Worm (Caenorhabditis elegans) whole organism, L4 larva: Measurements from ENCODE around the gene hrg-1.

ENCODE experiments used
- F37D6.2 ChIP-seq: sonication (generic microtip); optimal IDR thresholded peaks from 2 replicates; lab custom pipeline; 2016; ENCODE audit warnings: mild to moderate bottlenecking, missing genetic modification characterization, missing compliant biosample characterization
- F44E2.7 ChIP-seq: fragments of 200-800 bp; sonication (Bioruptor generic); IDR thresholded peaks from 2 replicates; pipeline ENCODE4 v2.1.2; 2022; ENCODE audit warnings: missing genetic modification characterization, missing compliant biosample characterization
- T20F7.1 ChIP-seq: fragments of 200-800 bp; sonication (Bioruptor generic); optimal IDR thresholded peaks from 2 replicates; lab custom pipeline; 2018; ENCODE audit warnings: mild to moderate bottlenecking, missing genetic modification characterization, missing compliant biosample characterization
- Y75B8A.6 ChIP-seq: fragments of 200-800 bp; sonication (Bioruptor generic); IDR thresholded peaks from 2 replicates; pipeline ENCODE4 v1.3.6; 2022; ENCODE audit warnings: missing genetic modification reagents, missing genetic modification characterization, missing compliant biosample characterization
- aha-1 ChIP-seq: fragments of 150-350 bp; peaks from one replicate; lab custom pipeline; 2014; ENCODE audit warnings: missing biosample characterization, missing genetic modification characterization
- arid-1 ChIP-seq: fragments of 200-800 bp; sonication (Bioruptor generic); conservative IDR thresholded peaks from 2 replicates; pipeline ENCODE4 v1.3.6; 2022; ENCODE audit warnings: missing genetic modification reagents, missing genetic modification characterization, missing compliant biosample characterization
- daf-19 ChIP-seq: fragments of 200-800 bp; sonication (Bioruptor generic); conservative IDR thresholded peaks from 2 replicates; pipeline ENCODE4 v1.3.6; 2022; ENCODE audit warnings: missing genetic modification characterization, missing compliant biosample characterization
- fkh-10 ChIP-seq: fragments of 150-350 bp; optimal IDR thresholded peaks from 2 replicates; lab custom pipeline; 2014; ENCODE audit warnings: missing biosample characterization, missing genetic modification reagents, missing genetic modification characterization
- hmg-1.1 ChIP-seq: fragments of 200-800 bp; sonication (Bioruptor generic); IDR thresholded peaks from 2 replicates; pipeline ENCODE4 v1.3.6; 2022; ENCODE audit warnings: missing genetic modification reagents, missing genetic modification characterization, missing compliant biosample characterization
- lim-7 ChIP-seq: fragments of 200-800 bp; sonication (Bioruptor generic); IDR thresholded peaks from 2 replicates; pipeline ENCODE4 v1.3.6; 2022; ENCODE audit warnings: missing genetic modification characterization, missing compliant biosample characterization
- lin-13 ChIP-seq: fragments of 150-350 bp; optimal IDR thresholded peaks from 2 replicates; lab custom pipeline; 2014; ENCODE audit warnings: missing biosample characterization, missing genetic modification reagents, missing genetic modification characterization
- lin-15B ChIP-seq: fragments of 150-350 bp; sonication (generic microtip); optimal IDR thresholded peaks from 3 replicates; lab custom pipeline; 2014; ENCODE audit warnings: missing biosample characterization, missing genetic modification characterization
- lin-39 ChIP-seq: fragments of 150-350 bp; optimal IDR thresholded peaks from 2 replicates; lab custom pipeline; 2014; ENCODE audit warnings: missing biosample characterization, missing genetic modification reagents, missing genetic modification characterization
- lir-3 ChIP-seq: sonication (generic microtip); optimal IDR thresholded peaks from 2 replicates; lab custom pipeline; 2016; ENCODE audit warnings: mild to moderate bottlenecking, missing genetic modification characterization, missing compliant biosample characterization
- madf-5 ChIP-seq, 2 experiments: fragments of 200-800 bp; sonication (Bioruptor generic); IDR thresholded peaks; 2 replicates each; pipeline ENCODE4 v1.3.6; 2022; ENCODE audit warnings: missing compliant biosample characterization in 2 of 2, missing genetic modification characterization in 2 of 2
- mxl-2 ChIP-seq: fragments of 200-800 bp; sonication (Bioruptor generic); conservative IDR thresholded peaks from 2 replicates; pipeline ENCODE4 v1.3.6; 2022; ENCODE audit warnings: missing genetic modification reagents, missing genetic modification characterization, missing compliant biosample characterization
- nhr-102 ChIP-seq: sonication (generic microtip); optimal IDR thresholded peaks from 2 replicates; lab custom pipeline; 2016; ENCODE audit warnings: mild to moderate bottlenecking, missing genetic modification characterization, moderate library complexity, missing compliant biosample characterization
- nhr-11 ChIP-seq: fragments of 150-350 bp; optimal IDR thresholded peaks from 2 replicates; lab custom pipeline; 2014; ENCODE audit warnings: missing biosample characterization, missing genetic modification characterization
- nhr-237 ChIP-seq: sonication (generic microtip); optimal IDR thresholded peaks from 2 replicates; lab custom pipeline; 2017; ENCODE audit warnings: missing biosample characterization, missing genetic modification characterization
- nhr-25 ChIP-seq: sonication (generic microtip); optimal IDR thresholded peaks from 2 replicates; lab custom pipeline; 2017; ENCODE audit warnings: missing genetic modification characterization, mild to moderate bottlenecking, missing compliant biosample characterization, antibody characterized with exemption, moderate library complexity, borderline replicate concordance; ENCODE audit not compliant: insufficient read depth
- nhr-28 ChIP-seq: fragments of 150-350 bp; optimal IDR thresholded peaks from 2 replicates; lab custom pipeline; 2014; ENCODE audit warnings: missing biosample characterization, missing genetic modification characterization
- saeg-2 ChIP-seq: fragments of 200-800 bp; sonication (Bioruptor generic); IDR thresholded peaks from 2 replicates; pipeline ENCODE4 v1.3.6; 2022; ENCODE audit warnings: missing genetic modification reagents, missing genetic modification characterization, missing compliant biosample characterization
- skn-1 ChIP-seq: fragments of 150-350 bp; optimal IDR thresholded peaks from 2 replicates; lab custom pipeline; 2014; ENCODE audit warnings: missing biosample characterization, missing genetic modification characterization
- tag-97 ChIP-seq: fragments of 200-800 bp; sonication (Bioruptor generic); IDR thresholded peaks from 2 replicates; pipeline ENCODE4 v1.3.6; 2022; ENCODE audit warnings: missing genetic modification characterization, missing compliant biosample characterization
- unc-39 ChIP-seq: sonication (generic microtip); optimal IDR thresholded peaks from 2 replicates; lab custom pipeline; 2017; ENCODE audit warnings: missing biosample characterization, missing genetic modification characterization
- unc-62 ChIP-seq, 3 experiments: fragments of 150-350 bp in 1 of 3; sonication (generic microtip); optimal IDR thresholded peaks in 2 of 3; peaks in 1 of 3; 1 replicate in 1 of 3; 2 replicates in 2 of 3; lab custom pipeline; 2014 to 2017; ENCODE audit warnings: missing biosample characterization in 3 of 3, missing genetic modification characterization in 3 of 3, missing genetic modification reagents in 3 of 3, missing genotype in 1 of 3
- vab-7 ChIP-seq: fragments of 200-800 bp; sonication (Bioruptor generic); IDR thresholded peaks from 2 replicates; pipeline ENCODE4 v1.3.6; 2022; ENCODE audit warnings: missing genetic modification reagents, missing genetic modification characterization, missing compliant biosample characterization

Gene hrg-1

DNA sequence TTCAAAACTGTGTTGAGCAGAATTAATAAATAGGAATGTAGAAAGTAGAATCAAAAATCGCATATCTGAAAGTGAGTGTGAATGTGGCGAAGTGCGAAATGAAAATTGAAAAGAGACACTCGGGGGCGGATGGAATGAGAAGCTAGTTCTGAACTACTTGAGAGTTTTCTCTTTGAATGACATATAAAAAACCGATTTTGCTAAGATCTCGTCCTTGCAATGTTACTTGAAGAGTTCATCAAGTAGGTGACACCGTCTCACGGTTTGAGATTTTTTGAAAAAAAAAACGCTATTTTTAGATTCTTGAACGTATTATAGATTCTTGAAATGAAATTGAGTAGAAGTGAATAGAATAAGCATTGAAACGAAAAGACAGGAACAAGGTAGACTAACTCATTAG lies 49.7 kb downstream of the hrg-1 start, which contains the start of gene C16B8.2:
TSS of gene C16B8.2 (minus strand) at position 101 of the 400 bp plus-strand sequence.
- no peak for TF ChIP-seq nhr-25 (tag; lab: Kevin White, UChicago)
- TF ChIP-seq lin-39: no peak
- no peak for TF ChIP-seq tag-97 (GFP tag; lab: Robert Waterston, UW)
- no peak for TF ChIP-seq madf-5 (GFP tag; IDR thresholded peaks at IDR 0.05; lab: Robert Waterston, UW)
- TF ChIP-seq, all 104 proteins: peak for 0

ce11 chrX:3960345-3960744 lies 55.7 kb downstream of the hrg-1 start:
- TF ChIP-seq nhr-102 (tag; lab: Kevin White, UChicago) (no peak), fkh-10 (GFP tag; lab: Kevin White, UChicago) (peak; percentile 51), daf-19 (GFP tag; lab: Robert Waterston, UW) (no peak), skn-1 (no peak), lin-13 (GFP tag; lab: Kevin White, UChicago) (no peak), saeg-2 (GFP tag; lab: Robert Waterston, UW) (no peak), nhr-11 (tag; lab: Kevin White, UChicago) (no peak), mxl-2 (no peak), arid-1 (GFP tag; lab: Robert Waterston, UW) (no peak), F37D6.2 (tag; lab: Kevin White, UChicago) (no peak), T20F7.1 (GFP tag; lab: Kevin White, UChicago) (no peak), aha-1 (tag; lab: Kevin White, UChicago) (peak; percentile 22)

- TF ChIP-seq lim-7 (GFP tag; lab: Robert Waterston, UW): no peak
- TF ChIP-seq unc-39 (tag; lab: Kevin White, UChicago): no peak
- TF ChIP-seq nhr-28 (tag; lab: Kevin White, UChicago): no peak
- TF ChIP-seq lin-15B (tag; lab: Kevin White, UChicago): no peak
- TF ChIP-seq Y75B8A.6 (GFP tag; lab: Robert Waterston, UW): no peak
- no peak for TF ChIP-seq F44E2.7 (GFP tag; lab: Robert Waterston, UW)
- TF ChIP-seq unc-62 (GFP tag; optimal IDR thresholded peaks at IDR 0.05 in 1 of 2; lab: Kevin White, UChicago): peak in 1 of 2 experiments; percentile 84
- TF ChIP-seq unc-62 (tag; optimal IDR thresholded peaks at IDR 0.05; lab: Kevin White, UChicago): no peak
- TF ChIP-seq aha-1 (tag; lab: Kevin White, UChicago): peak; percentile 59
- TF ChIP-seq hmg-1.1 (GFP tag; lab: Robert Waterston, UW): no peak
- TF ChIP-seq skn-1: no peak
- TF ChIP-seq nhr-237 (tag; lab: Kevin White, UChicago): no peak
Measured at ce11 chrX:3959221-3959620, 56.8 kb downstream of the hrg-1 start.

- TF ChIP-seq lir-3 (tag; lab: Kevin White, UChicago): no peak
- TF ChIP-seq unc-62 (GFP tag; optimal IDR thresholded peaks at IDR 0.05 in 1 of 2; lab: Kevin White, UChicago): peak in 1 of 2 experiments; percentile 85
- TF ChIP-seq unc-62 (tag; optimal IDR thresholded peaks at IDR 0.05; lab: Kevin White, UChicago): no peak
- no peak for TF ChIP-seq vab-7 (GFP tag; lab: Robert Waterston, UW)
- no peak for TF ChIP-seq daf-19 (GFP tag; lab: Robert Waterston, UW)
- TF ChIP-seq, all 104 proteins: peak for 1
Measured at ce11 chrX:3958252-3958651, 57.8 kb downstream of the hrg-1 start, which contains the start of gene lin-18. lin-18 (plus strand) TSS chrX:3958552.
